Fruit fly (Drosophila melanogaster): Measurements from ENCODE around the gene CG31676.

DNA sequence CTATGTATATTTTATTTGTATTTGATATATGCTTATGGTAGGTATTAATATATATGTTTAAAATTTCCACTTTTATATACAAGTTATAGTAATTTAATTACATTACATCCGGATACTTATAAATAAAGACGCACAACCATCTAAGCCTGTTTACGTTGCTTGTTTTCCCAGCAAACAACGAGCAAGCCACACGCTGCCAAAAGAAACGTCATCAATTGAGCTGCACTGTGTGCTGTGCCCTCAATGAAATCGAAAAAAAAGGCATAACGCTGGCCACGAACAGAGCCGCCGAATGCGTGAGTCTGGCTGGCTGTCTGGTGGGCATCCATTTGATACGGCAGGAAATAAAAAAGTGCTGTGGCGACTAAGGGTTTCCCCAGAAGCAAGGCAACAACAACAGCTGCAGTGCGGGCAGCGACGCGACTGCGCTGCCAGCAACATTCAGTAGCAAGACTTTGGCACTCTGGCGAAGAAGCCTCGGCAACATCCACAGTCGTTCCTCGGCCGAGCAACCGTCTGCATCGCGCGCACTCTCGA, 11.6 kb downstream of the CG31676 start, which contains the start of gene twit:
- TF ChIP-seq Mnt (GFP tag; optimal IDR thresholded peaks at IDR 0.05): no peak
- TF ChIP-seq CG14711 (tag; optimal IDR thresholded peaks at IDR 0.05): no peak
- TF ChIP-seq cic (GFP tag; optimal IDR thresholded peaks at IDR 0.05): no peak
- no peak for TF ChIP-seq CG11617 (GFP tag; optimal IDR thresholded peaks at IDR 0.05)
- TF ChIP-seq cnc (optimal IDR thresholded peaks at IDR 0.05): no peak
- TF ChIP-seq Hr96 (GFP tag; optimal IDR thresholded peaks at IDR 0.05): no peak
- TF ChIP-seq CG1620 (GFP tag; optimal IDR thresholded peaks at IDR 0.05): no peak
- no peak for TF ChIP-seq Crg-1 (GFP tag; optimal IDR thresholded peaks at IDR 0.05)
